Worm (Caenorhabditis elegans): ENCODE results near the gene rpl-35.

DNA sequence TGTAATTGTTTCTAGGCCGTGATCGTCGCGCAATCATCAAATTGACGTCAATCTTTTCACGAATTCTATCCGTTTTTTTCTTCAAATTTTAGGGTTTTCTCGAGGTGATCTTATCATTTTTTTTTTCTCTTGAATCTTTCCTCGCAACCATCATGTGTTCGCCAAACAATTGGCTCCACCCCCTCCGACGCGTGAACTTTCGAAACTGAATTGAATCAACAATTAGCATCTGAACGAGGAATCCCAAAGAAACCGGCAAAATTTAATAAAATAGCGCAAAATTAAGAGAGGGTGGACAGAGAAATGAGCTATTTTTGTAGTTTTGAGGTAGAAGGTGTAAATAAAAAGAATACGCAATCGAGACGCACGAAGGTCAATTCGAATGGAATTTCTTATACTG, 17.8 kb downstream of the rpl-35 start:
- no peak for TF ChIP-seq ets-7 (tag; optimal IDR thresholded peaks at IDR 0.05)
- TF ChIP-seq ceh-13 (GFP tag; optimal IDR thresholded peaks at IDR 0.05), result no peak
- TF ChIP-seq F13C5.2 (tag; optimal IDR thresholded peaks at IDR 0.05), result no peak
- no peak for TF ChIP-seq flt-1 (GFP tag; IDR thresholded peaks at IDR 0.05)
- TF ChIP-seq hnd-1 (tag; optimal IDR thresholded peaks at IDR 0.05), result no peak
- no peak for TF ChIP-seq tbx-11 (GFP tag; IDR thresholded peaks at IDR 0.05)
- TF ChIP-seq aly-1 (tag; optimal IDR thresholded peaks at IDR 0.05), result no peak
- no peak for TF ChIP-seq ama-1 (optimal IDR thresholded peaks at IDR 0.05)
- TF ChIP-seq hmg-4 (GFP tag; optimal IDR thresholded peaks at IDR 0.05), result no peak
- TF ChIP-seq B0310.2 (tag; optimal IDR thresholded peaks at IDR 0.05), result no peak
